Fruit fly (Drosophila melanogaster): ENCODE results near the gene CG42300.
A peak's percentile ranks its signal among the peaks of the same experiment; 100 is the strongest.

Gene CG42300

dm6 chrX:15579579-15579978 lies 23.7 kb upstream of the CG42300 start (continued):
- TF ChIP-seq Sry-δ (GFP tag; optimal IDR thresholded peaks at IDR 0.05) (peak; percentile 53), CG12236 (GFP tag; optimal IDR thresholded peaks at IDR 0.05) (peak; percentile 72), Abd-B (GFP tag; optimal IDR thresholded peaks at IDR 0.05) (peak; percentile 75), crc (GFP tag; optimal IDR thresholded peaks at IDR 0.05) (peak; percentile 86), CG32772 (GFP tag; IDR thresholded peaks at IDR 0.05) (peak; percentile 91), repo (GFP tag; optimal IDR thresholded peaks at IDR 0.05) (peak; percentile 90), cg (GFP tag; optimal IDR thresholded peaks at IDR 0.05) (no peak), Stat92E (GFP tag; optimal IDR thresholded peaks at IDR 0.05) (no peak), CG10565 (GFP tag; optimal IDR thresholded peaks at IDR 0.05) (peak; percentile 62), ftz-f1 (GFP tag; optimal IDR thresholded peaks at IDR 0.05) (peak; percentile 73), MESR4 (GFP tag; optimal IDR thresholded peaks at IDR 0.05) (peak; percentile 45), HmgZ (tag; optimal IDR thresholded peaks at IDR 0.05) (peak; percentile 94), Eip74EF (GFP tag; optimal IDR thresholded peaks at IDR 0.05) (peak in 1 of 2 experiments; percentile 77), CG10366 (GFP tag; IDR thresholded peaks at IDR 0.05) (peak; percentile 90), Doc3 (GFP tag; IDR thresholded peaks at IDR 0.05; ENCODE audit: partially characterized antibody) (no peak), maf-S (GFP tag; optimal IDR thresholded peaks at IDR 0.05) (peak; percentile 87), sima (GFP tag; optimal IDR thresholded peaks at IDR 0.05) (peak; percentile 77), CG15479 (GFP tag; optimal IDR thresholded peaks at IDR 0.05) (peak; percentile 0), pnt (GFP tag; optimal IDR thresholded peaks at IDR 0.05) (peak; percentile 91), CG10274 (GFP tag; optimal IDR thresholded peaks at IDR 0.05) (peak; percentile 84), Bdp1 (GFP tag; optimal IDR thresholded peaks at IDR 0.05) (peak; percentile 79), peb (GFP tag; IDR thresholded peaks at IDR 0.05) (peak; percentile 78), CG9876 (GFP tag; optimal IDR thresholded peaks at IDR 0.05) (peak; percentile 89), trem (tag; optimal IDR thresholded peaks at IDR 0.05) (peak; percentile 70), sens-2 (GFP tag; IDR thresholded peaks at IDR 0.05) (peak; percentile 76), CG15073 (GFP tag; optimal IDR thresholded peaks at IDR 0.05) (peak; percentile 23), hb (GFP tag; IDR thresholded peaks at IDR 0.05; ENCODE audit: partially characterized antibody) (no peak), Sin3A (optimal IDR thresholded peaks at IDR 0.05) (no peak), CG17802 (tag; optimal IDR thresholded peaks at IDR 0.05) (peak; percentile 78), emc (GFP tag; optimal IDR thresholded peaks at IDR 0.05) (peak; percentile 80), Atf-2 (GFP tag; optimal IDR thresholded peaks at IDR 0.05) (peak; percentile 83), PHDP (tag; optimal IDR thresholded peaks at IDR 0.05) (peak; percentile 90), lab (GFP tag; optimal IDR thresholded peaks at IDR 0.05) (peak; percentile 96), zfh1 (GFP tag; IDR thresholded peaks at IDR 0.05) (peak; percentile 93), pb (GFP tag; optimal IDR thresholded peaks at IDR 0.05) (peak; percentile 83), ken (GFP tag; IDR thresholded peaks at IDR 0.05) (peak; percentile 91), CG32767 (GFP tag; IDR thresholded peaks at IDR 0.05) (peak; percentile 76; the same call in 1 of the 2 replicates), Camta (GFP tag; optimal IDR thresholded peaks at IDR 0.05) (peak; percentile 88), CG4854 (GFP tag; optimal IDR thresholded peaks at IDR 0.05) (peak; percentile 90), danr (GFP tag; IDR thresholded peaks at IDR 0.05) (peak; percentile 71), lilli (GFP tag; optimal IDR thresholded peaks at IDR 0.05) (peak; percentile 97), E2f1 (GFP tag; IDR thresholded peaks at IDR 0.05) (peak; percentile 87), H15 (GFP tag; IDR thresholded peaks at IDR 0.05) (peak; percentile 90), Doc2 (GFP tag; IDR thresholded peaks at IDR 0.05) (peak; percentile 38; the same call in 1 of the 2 replicates), CG10462 (GFP tag; optimal IDR thresholded peaks at IDR 0.05) (peak; percentile 54), slou (GFP tag; optimal IDR thresholded peaks at IDR 0.05) (peak; percentile 77), CG17186 (GFP tag; optimal IDR thresholded peaks at IDR 0.05) (peak; percentile 52), CG4282 (GFP tag; optimal IDR thresholded peaks at IDR 0.05) (peak; percentile 80), CG3281 (GFP tag; optimal IDR thresholded peaks at IDR 0.05) (peak; percentile 92), ATbp (GFP tag; optimal IDR thresholded peaks at IDR 0.05) (peak; percentile 85), CG10431 (GFP tag; optimal IDR thresholded peaks at IDR 0.05) (peak; percentile 77)

Data from whole organism, embryonic.